Fruit fly (Drosophila melanogaster): Measurements from ENCODE around the gene SF2.
A peak's percentile ranks its signal among the peaks of the same experiment; 100 is the strongest.

SF2 gene

DNA sequence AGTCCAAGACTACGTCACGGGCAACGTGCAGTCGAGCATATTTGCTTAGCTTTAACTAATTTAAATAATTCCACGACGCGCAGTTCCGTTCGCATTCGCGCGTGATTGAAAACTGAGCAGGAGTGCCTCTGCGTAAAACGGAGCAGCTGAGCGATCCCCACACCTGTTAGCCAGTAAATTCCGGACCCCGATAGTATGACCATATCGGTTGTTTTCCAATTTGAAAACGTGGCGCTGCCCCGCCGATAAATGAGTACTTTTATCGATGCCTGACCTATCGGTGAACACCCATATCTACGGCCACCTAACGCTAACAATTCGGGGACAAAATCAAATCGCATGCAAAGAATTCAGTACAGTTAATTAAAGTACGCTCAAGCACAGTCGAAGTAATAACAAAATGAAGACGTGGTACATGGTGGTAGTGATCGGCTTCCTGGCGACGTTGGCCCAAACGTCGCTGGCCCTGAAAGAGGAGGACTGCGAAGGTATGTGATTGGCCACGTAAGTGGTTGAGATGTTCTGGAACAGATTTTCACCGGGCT is 7.4 kb upstream of the SF2 start, which contains the start of the genes CG14879 and Manf (continued):
- TF ChIP-seq CG16863 (GFP tag; optimal IDR thresholded peaks at IDR 0.05) (peak; percentile 100), CG14860 (GFP tag; IDR thresholded peaks at IDR 0.05; ENCODE audit: partially characterized antibody) (no peak), dati (GFP tag; IDR thresholded peaks at IDR 0.05) (no peak), CG18599 (GFP tag; optimal IDR thresholded peaks at IDR 0.05) (no peak), lilli (GFP tag; optimal IDR thresholded peaks at IDR 0.05) (peak; percentile 17), CG12391 (tag; optimal IDR thresholded peaks at IDR 0.05) (peak; percentile 16), Dll (GFP tag; IDR thresholded peaks at IDR 0.05; ENCODE audit: partially characterized antibody) (peak; percentile 59; the same call in 1 of the 4 replicates), CG12744 (GFP tag; optimal IDR thresholded peaks at IDR 0.05) (no peak), Myb (GFP tag; optimal IDR thresholded peaks at IDR 0.05) (peak; percentile 6), BtbVII (GFP tag; optimal IDR thresholded peaks at IDR 0.05) (no peak), Lhr (GFP tag; optimal IDR thresholded peaks at IDR 0.05) (no peak), HLHmδ (GFP tag; optimal IDR thresholded peaks at IDR 0.05) (peak; percentile 7), CG15696 (tag; optimal IDR thresholded peaks at IDR 0.05) (no peak), E2f1 (GFP tag; IDR thresholded peaks at IDR 0.05) (no peak), en (GFP tag; optimal IDR thresholded peaks at IDR 0.05) (no peak), Mrtf (GFP tag; IDR thresholded peaks at IDR 0.05) (no peak), CG9609 (GFP tag; optimal IDR thresholded peaks at IDR 0.05) (no peak), gro (GFP tag; optimal IDR thresholded peaks at IDR 0.05) (no peak), ssp (GFP tag; IDR thresholded peaks at IDR 0.05) (no peak), Hr78 (GFP tag; optimal IDR thresholded peaks at IDR 0.05) (no peak), wdn (GFP tag; IDR thresholded peaks at IDR 0.05) (no peak), Dek (tag; optimal IDR thresholded peaks at IDR 0.05) (no peak), p53 (GFP tag; optimal IDR thresholded peaks at IDR 0.05) (no peak), CG4820 (GFP tag; optimal IDR thresholded peaks at IDR 0.05) (no peak), CG5953 (GFP tag; IDR thresholded peaks at IDR 0.05) (0 out of 2 replicates have a peak, but pooled peaks have one; percentile 16), CG11504 (tag; optimal IDR thresholded peaks at IDR 0.05) (no peak), sr (GFP tag; IDR thresholded peaks at IDR 0.05) (no peak), pita (GFP tag; optimal IDR thresholded peaks at IDR 0.05) (no peak), slou (GFP tag; optimal IDR thresholded peaks at IDR 0.05) (no peak), br (optimal IDR thresholded peaks at IDR 0.05) (no peak), Max (GFP tag; optimal IDR thresholded peaks at IDR 0.05) (no peak), wek (GFP tag; optimal IDR thresholded peaks at IDR 0.05) (no peak), CG3281 (GFP tag; optimal IDR thresholded peaks at IDR 0.05) (peak; percentile 5), TFAM (GFP tag; optimal IDR thresholded peaks at IDR 0.05) (no peak), Hr3 (GFP tag; optimal IDR thresholded peaks at IDR 0.05) (no peak), CG4730 (GFP tag; IDR thresholded peaks at IDR 0.05) (no peak), btn (GFP tag; optimal IDR thresholded peaks at IDR 0.05) (no peak), fu2 (GFP tag; optimal IDR thresholded peaks at IDR 0.05) (no peak), Gug (GFP tag; IDR thresholded peaks at IDR 0.05) (no peak), CG4707 (GFP tag; optimal IDR thresholded peaks at IDR 0.05) (no peak), gem (tag; optimal IDR thresholded peaks at IDR 0.05) (peak; percentile 85), fru (optimal IDR thresholded peaks at IDR 0.05) (no peak), Aef1 (GFP tag; IDR thresholded peaks at IDR 0.05) (no peak), ro (GFP tag; IDR thresholded peaks at IDR 0.05) (no peak), nom (GFP tag; optimal IDR thresholded peaks at IDR 0.05) (no peak), CG1233 (GFP tag; optimal IDR thresholded peaks at IDR 0.05) (no peak), dan (GFP tag; IDR thresholded peaks at IDR 0.05) (no peak), CG3995 (GFP tag; optimal IDR thresholded peaks at IDR 0.05) (no peak), crol (GFP tag; IDR thresholded peaks at IDR 0.05) (no peak), tgo (GFP tag; IDR thresholded peaks at IDR 0.05) (no peak), CG30403 (GFP tag; optimal IDR thresholded peaks at IDR 0.05) (no peak), CG10431 (GFP tag; optimal IDR thresholded peaks at IDR 0.05) (no peak)
